Worm (Caenorhabditis elegans) whole organism, late embryonic: ENCODE results near the gene ZK666.12.

Experiments
- C08G9.2 ChIP-seq: sonication (generic microtip); optimal IDR thresholded peaks from 2 replicates; lab custom pipeline; 2016; ENCODE audit warnings: mild to moderate bottlenecking, missing genetic modification characterization, moderate library complexity, missing compliant biosample characterization
- C38D4.7 ChIP-seq: fragments of 200-800 bp; sonication (Bioruptor generic); optimal IDR thresholded peaks from 2 replicates; lab custom pipeline; 2018; ENCODE audit warnings: mild to moderate bottlenecking, missing genetic modification characterization, moderate library complexity, missing compliant biosample characterization
- K02D7.2 ChIP-seq: sonication (generic microtip); optimal IDR thresholded peaks from 2 replicates; lab custom pipeline; 2017; ENCODE audit warnings: mild to moderate bottlenecking, missing genetic modification characterization, missing compliant biosample characterization
- ama-1 ChIP-seq: fragments of 150-350 bp; optimal IDR thresholded peaks from 2 replicates; lab custom pipeline; 2014
- ceh-19 ChIP-seq: fragments of 200-800 bp; sonication (Bioruptor generic); optimal IDR thresholded peaks from 2 replicates; lab custom pipeline; 2018; ENCODE audit warnings: mild to moderate bottlenecking, missing genetic modification characterization, missing compliant biosample characterization
- ceh-2 ChIP-seq: sonication (generic microtip); optimal IDR thresholded peaks from 2 replicates; lab custom pipeline; 2016; ENCODE audit warnings: missing genotype, missing genetic modification characterization, missing compliant biosample characterization
- ceh-24 ChIP-seq: sonication (generic microtip); optimal IDR thresholded peaks from 2 replicates; lab custom pipeline; 2016; ENCODE audit warnings: mild to moderate bottlenecking, missing genetic modification characterization, missing compliant biosample characterization
- ceh-30 ChIP-seq: fragments of 150-350 bp; optimal IDR thresholded peaks from 2 replicates; lab custom pipeline; 2014; ENCODE audit warnings: missing biosample characterization, missing genetic modification characterization
- ceh-31 ChIP-seq: sonication (generic microtip); optimal IDR thresholded peaks from 2 replicates; lab custom pipeline; 2016; ENCODE audit warnings: missing genetic modification characterization, missing compliant biosample characterization
- ceh-48 ChIP-seq: sonication (generic microtip); optimal IDR thresholded peaks from 2 replicates; lab custom pipeline; 2016; ENCODE audit warnings: missing genetic modification characterization, inconsistent platforms, missing compliant biosample characterization
- ceh-9 ChIP-seq: sonication (generic microtip); optimal IDR thresholded peaks from 2 replicates; lab custom pipeline; 2016; ENCODE audit warnings: mild to moderate bottlenecking, missing genetic modification characterization, inconsistent platforms, missing compliant biosample characterization
- dve-1 ChIP-seq: sonication (generic microtip); optimal IDR thresholded peaks from 2 replicates; lab custom pipeline; 2017; ENCODE audit warnings: antibody characterized with exemption, mild to moderate bottlenecking, missing genetic modification characterization, missing compliant biosample characterization
- elt-2 ChIP-seq: sonication (generic microtip); optimal IDR thresholded peaks from 2 replicates; lab custom pipeline; 2016; ENCODE audit warnings: missing genetic modification reagents, missing genetic modification characterization, missing compliant biosample characterization
- eyg-1 ChIP-seq: sonication (generic microtip); optimal IDR thresholded peaks from 2 replicates; lab custom pipeline; 2016; ENCODE audit warnings: missing genotype, missing genetic modification characterization, missing compliant biosample characterization
- fax-1 ChIP-seq: sonication (generic microtip); optimal IDR thresholded peaks from 2 replicates; lab custom pipeline; 2016; ENCODE audit warnings: missing genotype, missing genetic modification characterization, missing compliant biosample characterization
- hlh-15 ChIP-seq: sonication (generic microtip); optimal IDR thresholded peaks from 2 replicates; lab custom pipeline; 2016; ENCODE audit warnings: missing genetic modification characterization, missing compliant biosample characterization
- hlh-30 ChIP-seq: sonication (generic microtip); optimal IDR thresholded peaks from 2 replicates; lab custom pipeline; 2017; ENCODE audit warnings: antibody characterized with exemption, missing genetic modification characterization, missing compliant biosample characterization; ENCODE audit not compliant: insufficient read depth
- hlh-6 ChIP-seq: sonication (generic microtip); optimal IDR thresholded peaks from 2 replicates; lab custom pipeline; 2016; ENCODE audit warnings: missing genotype, missing genetic modification characterization, missing compliant biosample characterization
- lin-11 ChIP-seq: fragments of 200-800 bp; sonication (Bioruptor generic); optimal IDR thresholded peaks from 2 replicates; lab custom pipeline; 2018; ENCODE audit warnings: mild to moderate bottlenecking, missing genetic modification characterization, missing compliant biosample characterization
- madf-2 ChIP-seq: sonication (generic microtip); optimal IDR thresholded peaks from 2 replicates; lab custom pipeline; 2017; ENCODE audit warnings: missing genetic modification characterization, missing compliant biosample characterization
- nfya-1 ChIP-seq: sonication (generic microtip); optimal IDR thresholded peaks from 2 replicates; lab custom pipeline; 2017; ENCODE audit warnings: missing genetic modification characterization, mild to moderate bottlenecking, missing compliant biosample characterization, antibody characterized with exemption, moderate library complexity
- nhr-11 ChIP-seq: fragments of 150-350 bp; optimal IDR thresholded peaks from 2 replicates; lab custom pipeline; 2014; ENCODE audit warnings: missing biosample characterization, missing genetic modification characterization
- odd-2 ChIP-seq: sonication (generic microtip); optimal IDR thresholded peaks from 2 replicates; lab custom pipeline; 2017; ENCODE audit warnings: antibody characterized with exemption, mild to moderate bottlenecking, missing genetic modification characterization, missing compliant biosample characterization
- pag-3 ChIP-seq: sonication (generic microtip); optimal IDR thresholded peaks from 2 replicates; lab custom pipeline; 2016; ENCODE audit warnings: missing compliant biosample characterization, missing genetic modification characterization, borderline replicate concordance
- pax-1 ChIP-seq: fragments of 150-350 bp; optimal IDR thresholded peaks from 2 replicates; lab custom pipeline; 2014; ENCODE audit warnings: missing biosample characterization, missing genetic modification characterization
- pha-4 ChIP-seq: fragments of 150-350 bp; optimal IDR thresholded peaks from 2 replicates; lab custom pipeline; 2018; ENCODE audit warnings: missing biosample characterization, missing genetic modification reagents, missing genetic modification characterization
- pqm-1 ChIP-seq: sonication (generic microtip); optimal IDR thresholded peaks from 2 replicates; lab custom pipeline; 2016; ENCODE audit warnings: missing genetic modification characterization, missing compliant biosample characterization
- ref-2 ChIP-seq: sonication (generic microtip); optimal IDR thresholded peaks from 2 replicates; lab custom pipeline; 2016; ENCODE audit warnings: missing genetic modification characterization, missing compliant biosample characterization
- rnt-1 ChIP-seq: sonication (generic microtip); optimal IDR thresholded peaks from 2 replicates; lab custom pipeline; 2016; ENCODE audit warnings: missing genetic modification characterization, missing compliant biosample characterization
- sdc-2 ChIP-seq: sonication (generic microtip); optimal IDR thresholded peaks from 2 replicates; lab custom pipeline; 2016; ENCODE audit warnings: missing genotype, missing genetic modification characterization, missing compliant biosample characterization
- sox-2 ChIP-seq: fragments of 200-800 bp; sonication (Bioruptor generic); IDR thresholded peaks from 2 replicates; pipeline ENCODE4 v1.3.6; 2022; ENCODE audit warnings: missing genetic modification reagents, missing genetic modification characterization, missing compliant biosample characterization
- sox-4 ChIP-seq: sonication (generic microtip); optimal IDR thresholded peaks from 2 replicates; lab custom pipeline; 2017; ENCODE audit warnings: mild to moderate bottlenecking, missing genetic modification characterization, inconsistent platforms, missing compliant biosample characterization
- tbx-2 ChIP-seq: sonication (generic microtip); optimal IDR thresholded peaks from 2 replicates; lab custom pipeline; 2016; ENCODE audit warnings: missing genetic modification characterization, missing compliant biosample characterization
- unc-3 ChIP-seq, 2 experiments: fragments of 200-800 bp in 1 of 2; sonication (Bioruptor generic) in 1 of 2; sonication (generic microtip) in 1 of 2; conservative IDR thresholded peaks in 1 of 2; optimal IDR thresholded peaks in 1 of 2; 2 replicates each; pipeline versions ENCODE4 v1.3.6 to Lab custom; 2016 to 2022; ENCODE audit warnings: missing compliant biosample characterization in 2 of 2, missing genetic modification characterization in 2 of 2, missing genetic modification reagents in 1 of 2
- unc-86 ChIP-seq: sonication (generic microtip); optimal IDR thresholded peaks from 2 replicates; lab custom pipeline; 2016; ENCODE audit warnings: missing genetic modification characterization, missing compliant biosample characterization
- ztf-16 ChIP-seq: sonication (generic microtip); optimal IDR thresholded peaks from 2 replicates; lab custom pipeline; 2017; ENCODE audit warnings: missing genetic modification characterization, missing compliant biosample characterization

ZK666.12 gene

DNA sequence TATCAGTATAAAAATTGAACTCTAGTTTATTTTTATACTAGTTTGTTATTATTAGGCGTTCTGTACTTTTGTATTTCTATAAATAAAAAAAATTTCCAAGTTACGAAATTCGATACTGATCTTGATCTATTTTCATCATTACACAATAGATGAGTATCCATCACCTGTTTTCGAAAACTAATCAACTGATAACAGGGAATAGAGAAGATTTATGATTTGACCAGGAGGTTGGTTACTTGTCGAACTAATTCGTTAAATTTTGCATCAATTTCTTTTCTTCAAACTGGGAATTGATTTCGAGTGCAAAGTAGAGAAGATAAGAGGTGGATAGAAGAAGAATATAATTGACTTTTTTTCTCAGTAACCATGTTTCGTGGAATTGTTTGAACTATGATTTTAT, 19.4 kb downstream of the ZK666.12 start:
- TF ChIP-seq ceh-24 (tag; lab: Kevin White, UChicago), result no peak
- no peak for TF ChIP-seq tbx-2 (tag; lab: Kevin White, UChicago)
- no peak for TF ChIP-seq pax-1 (tag; lab: Kevin White, UChicago)
- no peak for TF ChIP-seq hlh-15 (tag; lab: Kevin White, UChicago)
- TF ChIP-seq ceh-19 (GFP tag; lab: Kevin White, UChicago), result no peak
- TF ChIP-seq ceh-2 (tag; lab: Kevin White, UChicago), result no peak
- TF ChIP-seq ceh-9, result no peak
- no peak for TF ChIP-seq hlh-6 (tag; lab: Kevin White, UChicago)
- TF ChIP-seq sox-4 (tag; lab: Kevin White, UChicago), result no peak

DNA sequence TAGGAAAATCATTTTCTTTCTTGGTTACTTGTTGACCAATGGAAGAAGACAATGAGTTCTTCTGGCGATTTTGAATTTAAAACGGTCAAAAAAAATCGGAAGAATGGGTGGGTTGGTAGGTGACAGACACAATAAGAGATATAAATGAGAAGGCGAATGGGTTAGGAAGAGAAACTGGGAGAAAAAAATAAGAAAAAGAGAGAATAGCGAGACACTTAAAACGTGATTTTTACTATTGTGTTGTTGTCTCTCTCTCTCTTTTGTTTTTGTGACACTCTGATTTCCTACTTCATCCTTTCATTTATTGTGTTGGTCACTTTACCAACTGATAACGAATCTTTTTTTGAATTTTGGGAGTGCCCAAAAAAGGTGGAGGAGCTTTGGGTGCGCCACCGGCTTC, 20.4 kb downstream of the ZK666.12 start:
- no peak for TF ChIP-seq ztf-16 (tag; lab: Kevin White, UChicago)
- TF ChIP-seq K02D7.2 (tag; lab: Kevin White, UChicago), result no peak
- no peak for TF ChIP-seq ceh-9
- TF ChIP-seq pqm-1, result no peak
- no peak for TF ChIP-seq ceh-24 (tag; lab: Kevin White, UChicago)
- no peak for TF ChIP-seq hlh-30 (tag; lab: Kevin White, UChicago)
- TF ChIP-seq pag-3 (tag; lab: Kevin White, UChicago), result no peak
- no peak for TF ChIP-seq sdc-2
- no peak for TF ChIP-seq nfya-1 (tag; lab: Kevin White, UChicago)
- TF ChIP-seq sox-2 (GFP tag; lab: Robert Waterston, UW), result no peak
- TF ChIP-seq pha-4 (tag; lab: Kevin White, UChicago), result no peak
- TF ChIP-seq eyg-1, result no peak

- TF ChIP-seq rnt-1 (tag; lab: Kevin White, UChicago), result no peak
- no peak for TF ChIP-seq ceh-19 (GFP tag; lab: Kevin White, UChicago)
- TF ChIP-seq dve-1 (tag; lab: Kevin White, UChicago), result no peak
- no peak for TF ChIP-seq hlh-15 (tag; lab: Kevin White, UChicago)
- no peak for TF ChIP-seq ref-2 (tag; lab: Kevin White, UChicago)
- TF ChIP-seq odd-2 (tag; lab: Kevin White, UChicago), result no peak
- no peak for TF ChIP-seq madf-2
- no peak for TF ChIP-seq C08G9.2 (tag; lab: Kevin White, UChicago)
- no peak for TF ChIP-seq unc-3 (GFP tag; conservative IDR thresholded peaks at IDR 0.05; lab: Robert Waterston, UW)
- no peak for TF ChIP-seq unc-3 (tag; optimal IDR thresholded peaks at IDR 0.05; lab: Kevin White, UChicago)
- TF ChIP-seq ama-1 (lab: Kevin White, UChicago), result no peak
- TF ChIP-seq ceh-48 (tag; lab: Kevin White, UChicago), result no peak
- TF ChIP-seq ceh-31 (tag; lab: Kevin White, UChicago), result no peak
Observed at ce11 chrII:10519017-10519416, 23.0 kb downstream of the ZK666.12 start, which contains the start of gene F59B10.4. Gene F59B10.4, minus strand, starts transcription at chrII:10519117.

DNA sequence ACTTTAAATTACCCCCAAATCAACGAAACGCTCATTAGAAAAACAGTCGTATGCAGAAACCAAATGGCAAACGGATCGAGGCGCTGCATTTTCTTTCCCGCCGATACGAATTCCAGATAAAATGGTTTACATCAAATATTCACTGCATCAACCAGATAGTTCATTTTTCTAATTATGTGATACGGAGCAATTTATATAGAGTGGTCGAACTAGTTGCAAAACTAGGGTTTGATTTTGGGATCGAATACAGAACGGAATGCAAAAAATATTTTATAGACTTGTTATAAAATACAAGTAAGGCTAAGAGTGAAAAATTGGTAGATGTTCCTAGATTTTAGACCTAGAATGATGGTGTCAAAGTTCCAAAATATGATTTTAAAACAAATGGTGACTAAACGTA, 23.9 kb downstream of the ZK666.12 start:
- TF ChIP-seq elt-2 (no peak), ceh-30 (no peak), ceh-9 (no peak), fax-1 (no peak), unc-86 (tag; lab: Kevin White, UChicago) (no peak), pag-3 (tag; lab: Kevin White, UChicago) (no peak), lin-11 (no peak), K02D7.2 (tag; lab: Kevin White, UChicago) (no peak), hlh-6 (tag; lab: Kevin White, UChicago) (no peak), nhr-11 (tag; lab: Kevin White, UChicago) (no peak), C38D4.7 (GFP tag; lab: Kevin White, UChicago) (no peak), C08G9.2 (tag; lab: Kevin White, UChicago) (no peak)
